Fruit fly (Drosophila melanogaster): ENCODE results near the gene sbm.

sbm gene

DNA sequence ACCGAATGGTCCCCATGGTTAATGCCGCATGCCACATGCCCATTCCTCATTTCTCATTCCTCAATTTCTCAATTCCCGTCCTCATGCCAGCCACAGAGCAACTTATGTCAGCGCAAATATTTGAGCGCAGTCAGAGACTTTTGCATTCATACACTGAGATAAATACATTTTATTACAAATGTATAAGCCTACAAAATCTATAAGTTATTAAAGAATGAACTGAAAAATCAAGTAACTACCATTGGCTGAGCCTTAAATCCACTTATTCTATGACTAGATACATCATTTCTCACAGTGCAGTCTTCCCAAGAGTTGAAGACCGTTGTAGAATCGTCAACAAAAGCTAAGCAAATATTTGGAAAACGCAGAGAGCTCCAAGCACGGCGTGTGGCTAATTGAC is 19.8 kb upstream of the sbm start (continued):
- TF ChIP-seq CG13624 (GFP tag; optimal IDR thresholded peaks at IDR 0.05) (no peak), mld (GFP tag; IDR thresholded peaks at IDR 0.05; ENCODE audit: partially characterized antibody) (no peak), lmd (GFP tag; IDR thresholded peaks at IDR 0.05) (no peak), CG13894 (tag; optimal IDR thresholded peaks at IDR 0.05) (no peak), CG18011 (GFP tag; optimal IDR thresholded peaks at IDR 0.05) (no peak), CG6272 (GFP tag; IDR thresholded peaks at IDR 0.05) (no peak), gem (tag; optimal IDR thresholded peaks at IDR 0.05) (peak; percentile 71), dati (GFP tag; IDR thresholded peaks at IDR 0.05) (no peak), HLH54F (GFP tag; optimal IDR thresholded peaks at IDR 0.05) (no peak), Trl (optimal IDR thresholded peaks at IDR 0.05) (no peak), Trl (GFP tag; optimal IDR thresholded peaks at IDR 0.05) (no peak), Blimp-1 (GFP tag; optimal IDR thresholded peaks at IDR 0.05) (peak; percentile 65), Optix (GFP tag; IDR thresholded peaks at IDR 0.05) (no peak), NfI (GFP tag; optimal IDR thresholded peaks at IDR 0.05) (peak; percentile 35), Ssrp (tag; optimal IDR thresholded peaks at IDR 0.05) (peak; percentile 62), wdn (GFP tag; IDR thresholded peaks at IDR 0.05) (no peak), esg (GFP tag; conservative IDR thresholded peaks at IDR 0.05) (no peak), sim (GFP tag; IDR thresholded peaks at IDR 0.05) (no peak), Lim3 (GFP tag; IDR thresholded peaks at IDR 0.05) (no peak), CG14860 (GFP tag; IDR thresholded peaks at IDR 0.05; ENCODE audit: partially characterized antibody) (no peak), Lpt (GFP tag; optimal IDR thresholded peaks at IDR 0.05) (no peak), CG3726 (GFP tag; IDR thresholded peaks at IDR 0.05) (no peak), CG17802 (tag; optimal IDR thresholded peaks at IDR 0.05) (no peak), caup (GFP tag; optimal IDR thresholded peaks at IDR 0.05; ENCODE audit: severe bottlenecking) (no peak), corto (GFP tag; optimal IDR thresholded peaks at IDR 0.05) (no peak), grn (GFP tag; optimal IDR thresholded peaks at IDR 0.05) (no peak), CG14667 (GFP tag; IDR thresholded peaks at IDR 0.05) (no peak), CG15011 (GFP tag; optimal IDR thresholded peaks at IDR 0.05) (no peak), CG14710 (tag; optimal IDR thresholded peaks at IDR 0.05) (peak; percentile 55), prd (optimal IDR thresholded peaks at IDR 0.05) (no peak), prd (GFP tag; IDR thresholded peaks at IDR 0.05) (0 out of 3 replicates have a peak, but pooled peaks have one; percentile 51), HLH3B (GFP tag; IDR thresholded peaks at IDR 0.05) (peak; percentile 43; the same call in 1 of the 2 replicates), cas (GFP tag; IDR thresholded peaks at IDR 0.05) (no peak), CG13123 (GFP tag; optimal IDR thresholded peaks at IDR 0.05) (no peak), CG1792 (GFP tag; optimal IDR thresholded peaks at IDR 0.05) (no peak), Med (GFP tag) (peak; percentile 58), br (optimal IDR thresholded peaks at IDR 0.05) (no peak), eve (GFP tag; optimal IDR thresholded peaks at IDR 0.05) (peak in 1 of 2 experiments; percentile 67), gro (GFP tag; optimal IDR thresholded peaks at IDR 0.05) (no peak), Dip2 (GFP tag; IDR thresholded peaks at IDR 0.05) (no peak), CG34224 (GFP tag; IDR thresholded peaks at IDR 0.05; ENCODE audit: partially characterized antibody) (no peak), toy (GFP tag; IDR thresholded peaks at IDR 0.05) (no peak), Opbp (GFP tag; IDR thresholded peaks at IDR 0.05; ENCODE audit: partially characterized antibody) (no peak), CG11723 (GFP tag; optimal IDR thresholded peaks at IDR 0.05) (no peak), CG10431 (GFP tag; optimal IDR thresholded peaks at IDR 0.05) (no peak), Fer3 (tag; optimal IDR thresholded peaks at IDR 0.05) (peak; percentile 30), CG32532 (GFP tag; IDR thresholded peaks at IDR 0.05) (no peak), cato (GFP tag; optimal IDR thresholded peaks at IDR 0.05; ENCODE audit: borderline replicate concordance) (no peak), CG2202 (tag; optimal IDR thresholded peaks at IDR 0.05) (peak; percentile 18), CG3995 (GFP tag; optimal IDR thresholded peaks at IDR 0.05) (no peak), CG16863 (GFP tag; optimal IDR thresholded peaks at IDR 0.05) (peak; percentile 33), trh (GFP tag; optimal IDR thresholded peaks at IDR 0.05) (no peak), da (GFP tag; optimal IDR thresholded peaks at IDR 0.05) (no peak)
